Worm (Caenorhabditis elegans) whole organism, late embryonic: ENCODE results near the gene Y105C5A.1.
A peak's percentile ranks its signal among the peaks of the same experiment; 100 is the strongest.

Experiments used
- C08G9.2 ChIP-seq: sonication (generic microtip); optimal IDR thresholded peaks from 2 replicates; lab custom pipeline; 2016; ENCODE audit warnings: mild to moderate bottlenecking, missing genetic modification characterization, moderate library complexity, missing compliant biosample characterization
- F13H6.1 ChIP-seq: sonication (generic microtip); optimal IDR thresholded peaks from 2 replicates; lab custom pipeline; 2016; ENCODE audit warnings: missing genetic modification characterization, missing compliant biosample characterization
- K02D7.2 ChIP-seq: sonication (generic microtip); optimal IDR thresholded peaks from 2 replicates; lab custom pipeline; 2017; ENCODE audit warnings: mild to moderate bottlenecking, missing genetic modification characterization, missing compliant biosample characterization
- K09A11.1 ChIP-seq: sonication (generic microtip); optimal IDR thresholded peaks from 2 replicates; lab custom pipeline; 2017; ENCODE audit warnings: antibody characterized with exemption, mild to moderate bottlenecking, missing genetic modification characterization, missing compliant biosample characterization; ENCODE audit not compliant: insufficient read depth
- T23F11.4 ChIP-seq: fragments of 200-800 bp; sonication (Bioruptor generic); optimal IDR thresholded peaks from 2 replicates; lab custom pipeline; 2018; ENCODE audit warnings: mild to moderate bottlenecking, missing genetic modification characterization, missing compliant biosample characterization
- ahr-1 ChIP-seq: sonication (generic microtip); optimal IDR thresholded peaks from 2 replicates; lab custom pipeline; 2016; ENCODE audit warnings: missing genetic modification characterization, missing compliant biosample characterization
- ama-1 ChIP-seq: fragments of 150-350 bp; optimal IDR thresholded peaks from 2 replicates; lab custom pipeline; 2014
- ceh-14 ChIP-seq: sonication (generic microtip); optimal IDR thresholded peaks from 2 replicates; lab custom pipeline; 2016; ENCODE audit warnings: missing genotype, missing genetic modification characterization, missing compliant biosample characterization
- ceh-18 ChIP-seq: sonication (generic microtip); optimal IDR thresholded peaks from 2 replicates; lab custom pipeline; 2016; ENCODE audit warnings: missing genetic modification characterization, missing compliant biosample characterization
- ceh-19 ChIP-seq: fragments of 200-800 bp; sonication (Bioruptor generic); optimal IDR thresholded peaks from 2 replicates; lab custom pipeline; 2018; ENCODE audit warnings: mild to moderate bottlenecking, missing genetic modification characterization, missing compliant biosample characterization
- ceh-2 ChIP-seq: sonication (generic microtip); optimal IDR thresholded peaks from 2 replicates; lab custom pipeline; 2016; ENCODE audit warnings: missing genotype, missing genetic modification characterization, missing compliant biosample characterization
- ceh-22 ChIP-seq: sonication (generic microtip); optimal IDR thresholded peaks from 2 replicates; lab custom pipeline; 2017; ENCODE audit warnings: missing biosample characterization, missing genetic modification characterization
- ceh-30 ChIP-seq: fragments of 150-350 bp; optimal IDR thresholded peaks from 2 replicates; lab custom pipeline; 2014; ENCODE audit warnings: missing biosample characterization, missing genetic modification characterization
- ceh-31 ChIP-seq: sonication (generic microtip); optimal IDR thresholded peaks from 2 replicates; lab custom pipeline; 2016; ENCODE audit warnings: missing genetic modification characterization, missing compliant biosample characterization
- ceh-34 ChIP-seq: sonication (generic microtip); optimal IDR thresholded peaks from 2 replicates; lab custom pipeline; 2016; ENCODE audit warnings: mild to moderate bottlenecking, missing genetic modification characterization, missing compliant biosample characterization
- ceh-45 ChIP-seq: fragments of 200-800 bp; sonication (Bioruptor generic); IDR thresholded peaks from 2 replicates; pipeline ENCODE4 v1.3.6; 2022; ENCODE audit warnings: missing genetic modification reagents, missing genetic modification characterization, missing compliant biosample characterization
- ceh-48 ChIP-seq: sonication (generic microtip); optimal IDR thresholded peaks from 2 replicates; lab custom pipeline; 2016; ENCODE audit warnings: missing genetic modification characterization, inconsistent platforms, missing compliant biosample characterization
- ceh-6 ChIP-seq: fragments of 200-800 bp; sonication (Bioruptor generic); optimal IDR thresholded peaks from 2 replicates; lab custom pipeline; 2018; ENCODE audit warnings: mild to moderate bottlenecking, missing genetic modification characterization, missing compliant biosample characterization
- ceh-9 ChIP-seq: sonication (generic microtip); optimal IDR thresholded peaks from 2 replicates; lab custom pipeline; 2016; ENCODE audit warnings: mild to moderate bottlenecking, missing genetic modification characterization, inconsistent platforms, missing compliant biosample characterization
- che-1 ChIP-seq: sonication (generic microtip); optimal IDR thresholded peaks from 2 replicates; lab custom pipeline; 2016; ENCODE audit warnings: mild to moderate bottlenecking, missing genetic modification characterization, missing compliant biosample characterization
- elt-2 ChIP-seq: sonication (generic microtip); optimal IDR thresholded peaks from 2 replicates; lab custom pipeline; 2016; ENCODE audit warnings: missing genetic modification reagents, missing genetic modification characterization, missing compliant biosample characterization
- elt-4 ChIP-seq: sonication (generic microtip); optimal IDR thresholded peaks from 2 replicates; lab custom pipeline; 2016; ENCODE audit warnings: missing genetic modification characterization, missing compliant biosample characterization
- ets-4 ChIP-seq: sonication (generic microtip); optimal IDR thresholded peaks from 2 replicates; lab custom pipeline; 2016; ENCODE audit warnings: missing genetic modification characterization, missing compliant biosample characterization
- fax-1 ChIP-seq: sonication (generic microtip); optimal IDR thresholded peaks from 2 replicates; lab custom pipeline; 2016; ENCODE audit warnings: missing genotype, missing genetic modification characterization, missing compliant biosample characterization
- fkh-10 ChIP-seq: fragments of 150-350 bp; optimal IDR thresholded peaks from 2 replicates; lab custom pipeline; 2014; ENCODE audit warnings: missing biosample characterization, missing genetic modification reagents, missing genetic modification characterization
- hlh-15 ChIP-seq: sonication (generic microtip); optimal IDR thresholded peaks from 2 replicates; lab custom pipeline; 2016; ENCODE audit warnings: missing genetic modification characterization, missing compliant biosample characterization
- hlh-6 ChIP-seq: sonication (generic microtip); optimal IDR thresholded peaks from 2 replicates; lab custom pipeline; 2016; ENCODE audit warnings: missing genotype, missing genetic modification characterization, missing compliant biosample characterization
- hlh-8 ChIP-seq: sonication (generic microtip); optimal IDR thresholded peaks from 2 replicates; lab custom pipeline; 2016; ENCODE audit warnings: missing genotype, missing genetic modification characterization, missing compliant biosample characterization
- lim-6 ChIP-seq: sonication (generic microtip); optimal IDR thresholded peaks from 2 replicates; lab custom pipeline; 2016; ENCODE audit warnings: missing genetic modification characterization, missing compliant biosample characterization
- madf-2 ChIP-seq: sonication (generic microtip); optimal IDR thresholded peaks from 2 replicates; lab custom pipeline; 2017; ENCODE audit warnings: missing genetic modification characterization, missing compliant biosample characterization
- mec-3 ChIP-seq: sonication (generic microtip); optimal IDR thresholded peaks from 2 replicates; lab custom pipeline; 2016; ENCODE audit warnings: borderline replicate concordance, missing genetic modification characterization, missing compliant biosample characterization
- nhr-232 ChIP-seq: sonication (generic microtip); optimal IDR thresholded peaks from 2 replicates; lab custom pipeline; 2016; ENCODE audit warnings: missing genetic modification characterization, missing compliant biosample characterization
- pag-3 ChIP-seq: sonication (generic microtip); optimal IDR thresholded peaks from 2 replicates; lab custom pipeline; 2016; ENCODE audit warnings: missing compliant biosample characterization, missing genetic modification characterization, borderline replicate concordance
- pax-1 ChIP-seq: fragments of 150-350 bp; optimal IDR thresholded peaks from 2 replicates; lab custom pipeline; 2014; ENCODE audit warnings: missing biosample characterization, missing genetic modification characterization
- pha-2 ChIP-seq: sonication (generic microtip); optimal IDR thresholded peaks from 2 replicates; lab custom pipeline; 2017; ENCODE audit warnings: mild to moderate bottlenecking, missing genetic modification characterization, missing compliant biosample characterization
- pha-4 ChIP-seq: fragments of 150-350 bp; optimal IDR thresholded peaks from 2 replicates; lab custom pipeline; 2018; ENCODE audit warnings: missing biosample characterization, missing genetic modification reagents, missing genetic modification characterization
- pqm-1 ChIP-seq: sonication (generic microtip); optimal IDR thresholded peaks from 2 replicates; lab custom pipeline; 2016; ENCODE audit warnings: missing genetic modification characterization, missing compliant biosample characterization
- pros-1 ChIP-seq: fragments of 150-350 bp; optimal IDR thresholded peaks from 2 replicates; lab custom pipeline; 2014; ENCODE audit warnings: missing biosample characterization, missing genetic modification reagents, missing genetic modification characterization
- sdc-2 ChIP-seq: sonication (generic microtip); optimal IDR thresholded peaks from 2 replicates; lab custom pipeline; 2016; ENCODE audit warnings: missing genotype, missing genetic modification characterization, missing compliant biosample characterization
- sox-2 ChIP-seq: fragments of 200-800 bp; sonication (Bioruptor generic); IDR thresholded peaks from 2 replicates; pipeline ENCODE4 v1.3.6; 2022; ENCODE audit warnings: missing genetic modification reagents, missing genetic modification characterization, missing compliant biosample characterization
- sox-4 ChIP-seq: sonication (generic microtip); optimal IDR thresholded peaks from 2 replicates; lab custom pipeline; 2017; ENCODE audit warnings: mild to moderate bottlenecking, missing genetic modification characterization, inconsistent platforms, missing compliant biosample characterization
- syd-9 ChIP-seq: sonication (generic microtip); optimal IDR thresholded peaks from 2 replicates; lab custom pipeline; 2016; ENCODE audit warnings: mild to moderate bottlenecking, missing genetic modification characterization, moderate library complexity, missing compliant biosample characterization
- tbx-2 ChIP-seq: sonication (generic microtip); optimal IDR thresholded peaks from 2 replicates; lab custom pipeline; 2016; ENCODE audit warnings: missing genetic modification characterization, missing compliant biosample characterization
- ttx-3 ChIP-seq: sonication (generic microtip); optimal IDR thresholded peaks from 2 replicates; lab custom pipeline; 2016; ENCODE audit warnings: missing genetic modification reagents, missing genetic modification characterization, missing compliant biosample characterization
- unc-42 ChIP-seq: sonication (generic microtip); optimal IDR thresholded peaks from 2 replicates; lab custom pipeline; 2016; ENCODE audit warnings: missing genotype, missing genetic modification characterization, missing compliant biosample characterization
- unc-55 ChIP-seq: sonication (generic microtip); optimal IDR thresholded peaks from 2 replicates; lab custom pipeline; 2017; ENCODE audit warnings: missing biosample characterization, missing genetic modification reagents, missing genetic modification characterization
- zip-5 ChIP-seq: sonication (generic microtip); optimal IDR thresholded peaks from 2 replicates; lab custom pipeline; 2016; ENCODE audit warnings: missing genetic modification characterization, missing compliant biosample characterization
- ztf-16 ChIP-seq: sonication (generic microtip); optimal IDR thresholded peaks from 2 replicates; lab custom pipeline; 2017; ENCODE audit warnings: missing genetic modification characterization, missing compliant biosample characterization

Y105C5A.1 gene

ce11 chrIV:15537338-15537737, 26.9 kb downstream of the Y105C5A.1 start:
- TF ChIP-seq ceh-48, result no peak
- TF ChIP-seq ceh-14 (tag; lab: Kevin White, UChicago), result no peak
- TF ChIP-seq ceh-34, result no peak
- TF ChIP-seq pha-2 (tag; lab: Kevin White, UChicago), result no peak
- no peak for TF ChIP-seq tbx-2
- TF ChIP-seq ahr-1 (tag; lab: Kevin White, UChicago), result no peak
- TF ChIP-seq ttx-3 (tag; lab: Kevin White, UChicago), result no peak
- TF ChIP-seq C08G9.2 (tag; lab: Kevin White, UChicago), result no peak
- TF ChIP-seq ceh-6 (GFP tag; lab: Kevin White, UChicago), result no peak
- no peak for TF ChIP-seq ceh-18 (tag; lab: Kevin White, UChicago)
- no peak for TF ChIP-seq pha-4 (tag; lab: Kevin White, UChicago)
- TF ChIP-seq sdc-2, result no peak
- no peak for TF ChIP-seq fax-1
- no peak for TF ChIP-seq pros-1 (tag; lab: Kevin White, UChicago)

- TF ChIP-seq lim-6 (tag; lab: Kevin White, UChicago), result no peak
- no peak for TF ChIP-seq syd-9
- TF ChIP-seq K09A11.1 (tag; lab: Kevin White, UChicago), result no peak
- peak; percentile 51 for TF ChIP-seq ceh-48
- TF ChIP-seq pag-3 (tag; lab: Kevin White, UChicago), result no peak
Measured at ce11 chrIV:15528234-15528633, 36.0 kb downstream of the Y105C5A.1 start, which contains the start of gene ari-1.4. ari-1.4 (minus strand) TSS chrIV:15528528.

- TF ChIP-seq ceh-2 (tag; lab: Kevin White, UChicago), result no peak
- no peak for TF ChIP-seq sox-4 (tag; lab: Kevin White, UChicago)
- no peak for TF ChIP-seq hlh-8
- TF ChIP-seq madf-2 (tag; lab: Kevin White, UChicago), result no peak
- no peak for TF ChIP-seq elt-4 (tag; lab: Kevin White, UChicago)
- no peak for TF ChIP-seq fkh-10
- no peak for TF ChIP-seq ceh-9 (tag; lab: Kevin White, UChicago)
- TF ChIP-seq ttx-3 (tag; lab: Kevin White, UChicago), result no peak
- no peak for TF ChIP-seq ceh-34
- no peak for TF ChIP-seq pros-1 (tag; lab: Kevin White, UChicago)
- no peak for TF ChIP-seq ceh-19
- no peak for TF ChIP-seq sdc-2
- TF ChIP-seq ceh-30 (tag; lab: Kevin White, UChicago), result no peak
- no peak for TF ChIP-seq ahr-1 (tag; lab: Kevin White, UChicago)
- TF ChIP-seq pqm-1 (tag; lab: Kevin White, UChicago), result no peak
- no peak for TF ChIP-seq pax-1 (tag; lab: Kevin White, UChicago)
- TF ChIP-seq sox-2 (GFP tag; lab: Robert Waterston, UW), result no peak
- no peak for TF ChIP-seq nhr-232
- no peak for TF ChIP-seq pag-3 (tag; lab: Kevin White, UChicago)
- no peak for TF ChIP-seq syd-9
Measured at ce11 chrIV:15527282-15527681, 36.9 kb downstream of the Y105C5A.1 start.

ce11 chrIV:15526477-15526876, 37.8 kb downstream of the Y105C5A.1 start:
- peak; percentile 67 for TF ChIP-seq ets-4 (tag; lab: Kevin White, UChicago)
- TF ChIP-seq pag-3 (tag; lab: Kevin White, UChicago), result no peak
- TF ChIP-seq hlh-8, result peak; percentile 46
- peak; percentile 35 for TF ChIP-seq ztf-16 (tag; lab: Kevin White, UChicago)
- no peak for TF ChIP-seq che-1 (tag; lab: Kevin White, UChicago)
- no peak for TF ChIP-seq elt-2 (tag; lab: Kevin White, UChicago)
- no peak for TF ChIP-seq ceh-34
- TF ChIP-seq hlh-6, result no peak
- no peak for TF ChIP-seq T23F11.4 (GFP tag; lab: Kevin White, UChicago)
- TF ChIP-seq ceh-6 (GFP tag; lab: Kevin White, UChicago), result no peak
- no peak for TF ChIP-seq unc-55 (GFP tag; lab: Kevin White, UChicago)
- no peak for TF ChIP-seq syd-9
- TF ChIP-seq lim-6 (tag; lab: Kevin White, UChicago), result peak; percentile 20
- no peak for TF ChIP-seq ama-1 (lab: Kevin White, UChicago)
- peak; percentile 4 for TF ChIP-seq F13H6.1 (tag; lab: Kevin White, UChicago)
- peak; percentile 32 for TF ChIP-seq unc-42
- TF ChIP-seq mec-3 (tag; lab: Kevin White, UChicago), result no peak
- peak; percentile 31 for TF ChIP-seq zip-5 (tag; lab: Kevin White, UChicago)
- no peak for TF ChIP-seq ceh-45
- peak; percentile 84 for TF ChIP-seq ceh-31 (tag; lab: Kevin White, UChicago)
- no peak for TF ChIP-seq ceh-22
- peak; percentile 87 for TF ChIP-seq C08G9.2 (tag; lab: Kevin White, UChicago)
- no peak for TF ChIP-seq ahr-1 (tag; lab: Kevin White, UChicago)
- no peak for TF ChIP-seq elt-4 (tag; lab: Kevin White, UChicago)
- TF ChIP-seq hlh-15 (tag; lab: Kevin White, UChicago), result no peak
- TF ChIP-seq K02D7.2, result no peak
